Worm (Caenorhabditis elegans): Measurements from ENCODE around the gene tos-1.

DNA sequence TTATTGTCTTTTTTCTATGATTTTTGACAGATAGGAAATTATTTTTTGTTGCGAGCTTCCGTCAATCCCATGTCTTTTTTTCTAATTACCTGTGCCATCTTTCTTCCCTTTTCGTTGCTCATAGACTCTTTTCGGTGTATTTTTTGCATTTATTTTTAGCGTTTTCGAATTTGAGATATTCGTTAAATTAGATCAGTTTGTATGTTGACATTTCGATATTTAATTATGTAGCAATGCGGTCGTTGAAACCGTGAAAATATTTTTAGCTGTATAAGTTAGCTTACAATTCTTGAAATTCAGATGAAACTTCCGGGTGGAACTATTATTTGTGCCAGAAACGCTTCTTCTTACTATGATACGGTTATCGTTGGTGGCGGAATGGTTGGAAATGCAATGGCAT is 7.5 kb downstream of the tos-1 start, which contains the start of gene coq-6:
- no peak for TF ChIP-seq W03F9.2 (tag; optimal IDR thresholded peaks at IDR 0.05)
- TF ChIP-seq him-1 (tag; optimal IDR thresholded peaks at IDR 0.05) = no peak
- no peak for TF ChIP-seq dao-5 (tag; optimal IDR thresholded peaks at IDR 0.05)
